Worm (Caenorhabditis elegans) whole organism, L2 larva: ENCODE measurements around the gene F21D5.9.

ENCODE experiments used
- C34F6.9 ChIP-seq: fragments of 150-350 bp; optimal IDR thresholded peaks from 2 replicates; lab custom pipeline; 2014; ENCODE audit warnings: missing biosample characterization, missing genetic modification characterization
- F13H6.1 ChIP-seq: sonication (generic microtip); optimal IDR thresholded peaks from 2 replicates; lab custom pipeline; 2016; ENCODE audit warnings: missing genetic modification characterization, missing compliant biosample characterization
- R02D3.7 ChIP-seq: fragments of 150-350 bp; optimal IDR thresholded peaks from 2 replicates; lab custom pipeline; 2014; ENCODE audit warnings: missing biosample characterization, missing genetic modification characterization
- Y55F3AM.14 ChIP-seq: fragments of 200-800 bp; sonication (Bioruptor generic); optimal IDR thresholded peaks from 2 replicates; lab custom pipeline; 2018; ENCODE audit warnings: mild to moderate bottlenecking, missing genetic modification characterization, missing compliant biosample characterization
- ZK546.5 ChIP-seq: sonication (generic microtip); optimal IDR thresholded peaks from 2 replicates; lab custom pipeline; 2017; ENCODE audit warnings: missing biosample characterization, missing genetic modification characterization
- alr-1 ChIP-seq: fragments of 150-350 bp; optimal IDR thresholded peaks from 2 replicates; lab custom pipeline; 2014; ENCODE audit warnings: missing biosample characterization, missing genetic modification characterization
- aly-2 ChIP-seq: fragments of 150-350 bp; optimal IDR thresholded peaks from 2 replicates; lab custom pipeline; 2014; ENCODE audit warnings: missing biosample characterization, missing genetic modification characterization
- ama-1 ChIP-seq: fragments of 150-350 bp; optimal IDR thresholded peaks from 2 replicates; lab custom pipeline; 2018; ENCODE audit warnings: inconsistent platforms
- blmp-1 ChIP-seq: sonication (generic microtip); optimal IDR thresholded peaks from 2 replicates; lab custom pipeline; 2017; ENCODE audit warnings: missing genetic modification characterization, mild to moderate bottlenecking, missing compliant biosample characterization, antibody characterized with exemption, moderate library complexity; ENCODE audit not compliant: insufficient read depth
- ceh-16 ChIP-seq: fragments of 150-350 bp; optimal IDR thresholded peaks from 2 replicates; lab custom pipeline; 2014; ENCODE audit warnings: missing biosample characterization, missing genetic modification characterization
- ceh-82 ChIP-seq: fragments of 150-350 bp; optimal IDR thresholded peaks from 2 replicates; lab custom pipeline; 2014; ENCODE audit warnings: missing biosample characterization, missing genetic modification characterization
- crh-2 ChIP-seq: sonication (generic microtip); optimal IDR thresholded peaks from 2 replicates; lab custom pipeline; 2017; ENCODE audit warnings: missing biosample characterization, missing genetic modification characterization
- dmd-4 ChIP-seq: sonication (generic microtip); optimal IDR thresholded peaks from 2 replicates; lab custom pipeline; 2017; ENCODE audit warnings: missing biosample characterization, missing genetic modification characterization
- egl-27 ChIP-seq: sonication (generic microtip); optimal IDR thresholded peaks from 3 replicates; lab custom pipeline; 2017; ENCODE audit warnings: missing biosample characterization, missing genetic modification reagents, missing genetic modification characterization
- elt-1 ChIP-seq: fragments of 150-350 bp; optimal IDR thresholded peaks from 2 replicates; lab custom pipeline; 2014; ENCODE audit warnings: missing biosample characterization, missing genetic modification characterization
- elt-3 ChIP-seq: sonication (generic microtip); optimal IDR thresholded peaks from 2 replicates; lab custom pipeline; 2017; ENCODE audit warnings: missing biosample characterization, missing genetic modification characterization
- fos-1 ChIP-seq: fragments of 150-350 bp; optimal IDR thresholded peaks from 2 replicates; lab custom pipeline; 2014; ENCODE audit warnings: missing biosample characterization, missing genetic modification characterization
- gmeb-1 ChIP-seq: fragments of 150-350 bp; optimal IDR thresholded peaks from 2 replicates; lab custom pipeline; 2014; ENCODE audit warnings: missing biosample characterization, missing genetic modification characterization
- lin-11 ChIP-seq: fragments of 150-350 bp; sonication (generic microtip); optimal IDR thresholded peaks from 2 replicates; lab custom pipeline; 2014; ENCODE audit warnings: missing biosample characterization, missing genetic modification characterization, inconsistent platforms, mixed read lengths
- lin-13 ChIP-seq: fragments of 150-350 bp; optimal IDR thresholded peaks from 2 replicates; lab custom pipeline; 2014; ENCODE audit warnings: missing biosample characterization, missing genetic modification reagents, missing genetic modification characterization
- lin-39 ChIP-seq: fragments of 150-350 bp; optimal IDR thresholded peaks from 2 replicates; lab custom pipeline; 2014; ENCODE audit warnings: missing biosample characterization, missing genetic modification reagents, missing genetic modification characterization
- lsy-2 ChIP-seq, 2 experiments: fragments of 150-350 bp in 1 of 2; sonication (generic microtip) in 1 of 2; optimal IDR thresholded peaks; 2 replicates each; lab custom pipeline; 2014 to 2017; ENCODE audit warnings: missing biosample characterization in 2 of 2, missing genetic modification characterization in 2 of 2
- mab-5 ChIP-seq: fragments of 150-350 bp; optimal IDR thresholded peaks from 2 replicates; lab custom pipeline; 2014; ENCODE audit warnings: missing biosample characterization, missing genetic modification characterization
- mbf-1 ChIP-seq: sonication (generic microtip); optimal IDR thresholded peaks from 2 replicates; lab custom pipeline; 2017; ENCODE audit warnings: missing biosample characterization, missing genetic modification characterization
- mdl-1 ChIP-seq, 2 experiments: fragments of 150-350 bp in 1 of 2; sonication (generic microtip) in 1 of 2; optimal IDR thresholded peaks; 2 replicates each; lab custom pipeline; 2017; ENCODE audit warnings: missing biosample characterization in 2 of 2, missing genetic modification characterization in 2 of 2
- nhr-10 ChIP-seq: sonication (generic microtip); optimal IDR thresholded peaks from 2 replicates; lab custom pipeline; 2017; ENCODE audit warnings: missing biosample characterization, missing genetic modification characterization
- nhr-11 ChIP-seq: fragments of 150-350 bp; optimal IDR thresholded peaks from 2 replicates; lab custom pipeline; 2014; ENCODE audit warnings: missing biosample characterization, missing genetic modification characterization
- nhr-12 ChIP-seq: fragments of 150-350 bp; optimal IDR thresholded peaks from 2 replicates; lab custom pipeline; 2014; ENCODE audit warnings: missing biosample characterization, missing genetic modification characterization
- nhr-129 ChIP-seq: fragments of 150-350 bp; optimal IDR thresholded peaks from 2 replicates; lab custom pipeline; 2014; ENCODE audit warnings: missing biosample characterization, missing genetic modification characterization
- nhr-21 ChIP-seq: fragments of 150-350 bp; optimal IDR thresholded peaks from 2 replicates; lab custom pipeline; 2014; ENCODE audit warnings: missing biosample characterization, missing genetic modification characterization
- nhr-23 ChIP-seq: fragments of 150-350 bp; optimal IDR thresholded peaks from 2 replicates; lab custom pipeline; 2014; ENCODE audit warnings: missing biosample characterization, missing genetic modification reagents, missing genetic modification characterization
- nhr-237 ChIP-seq: fragments of 150-350 bp; optimal IDR thresholded peaks from 2 replicates; lab custom pipeline; 2014; ENCODE audit warnings: missing biosample characterization, missing genetic modification characterization
- nhr-25 ChIP-seq: fragments of 150-350 bp; sonication (generic microtip); optimal IDR thresholded peaks from 3 replicates; lab custom pipeline; 2014; ENCODE audit warnings: missing biosample characterization, missing genetic modification characterization
- nhr-6 ChIP-seq: fragments of 150-350 bp; optimal IDR thresholded peaks from 2 replicates; lab custom pipeline; 2014; ENCODE audit warnings: missing biosample characterization, missing genetic modification characterization
- nhr-77 ChIP-seq: fragments of 150-350 bp; optimal IDR thresholded peaks from 2 replicates; lab custom pipeline; 2014; ENCODE audit warnings: missing biosample characterization, missing genetic modification characterization
- peb-1 ChIP-seq: fragments of 150-350 bp; optimal IDR thresholded peaks from 2 replicates; lab custom pipeline; 2014; ENCODE audit warnings: missing biosample characterization, missing genetic modification characterization
- sem-4 ChIP-seq: fragments of 150-350 bp; optimal IDR thresholded peaks from 2 replicates; lab custom pipeline; 2014; ENCODE audit warnings: missing biosample characterization, missing genetic modification reagents, missing genetic modification characterization
- skn-1 ChIP-seq: sonication (generic microtip); optimal IDR thresholded peaks from 2 replicates; lab custom pipeline; 2017; ENCODE audit warnings: missing biosample characterization, missing genetic modification characterization
- sma-3 ChIP-seq: sonication (generic microtip); optimal IDR thresholded peaks from 2 replicates; lab custom pipeline; 2016; ENCODE audit warnings: missing genetic modification reagents, missing genetic modification characterization, missing compliant biosample characterization
- sma-9 ChIP-seq, 2 experiments: fragments of 150-350 bp in 1 of 2; sonication (generic microtip) in 1 of 2; optimal IDR thresholded peaks; 2 replicates each; lab custom pipeline; 2014 to 2016; ENCODE audit warnings: missing genetic modification characterization in 2 of 2, mild to moderate bottlenecking in 1 of 2, missing biosample characterization in 1 of 2, missing compliant biosample characterization in 1 of 2, missing genetic modification reagents in 1 of 2, moderate library complexity in 1 of 2
- snpc-4 ChIP-seq: fragments of 150-350 bp; optimal IDR thresholded peaks from 2 replicates; lab custom pipeline; 2014; ENCODE audit warnings: missing biosample characterization, missing genetic modification characterization
- unc-39 ChIP-seq: fragments of 150-350 bp; optimal IDR thresholded peaks from 2 replicates; lab custom pipeline; 2014; ENCODE audit warnings: missing biosample characterization, missing genetic modification characterization
- unc-55 ChIP-seq: fragments of 150-350 bp; sonication (generic microtip); optimal IDR thresholded peaks from 3 replicates; lab custom pipeline; 2014; ENCODE audit warnings: missing biosample characterization, missing genetic modification reagents, missing genetic modification characterization
- unc-62 ChIP-seq: fragments of 150-350 bp; optimal IDR thresholded peaks from 2 replicates; lab custom pipeline; 2014; ENCODE audit warnings: missing biosample characterization, missing genetic modification reagents, missing genetic modification characterization
- zag-1 ChIP-seq: fragments of 150-350 bp; optimal IDR thresholded peaks from 2 replicates; lab custom pipeline; 2014; ENCODE audit warnings: missing biosample characterization, missing genetic modification characterization
- ztf-1 ChIP-seq: fragments of 200-800 bp; sonication (Bioruptor generic); conservative IDR thresholded peaks from 2 replicates; pipeline ENCODE4 v1.3.6; 2022; ENCODE audit warnings: missing genetic modification characterization, missing compliant biosample characterization
- ztf-11 ChIP-seq: sonication (generic microtip); optimal IDR thresholded peaks from 2 replicates; lab custom pipeline; 2017; ENCODE audit warnings: missing biosample characterization, missing genetic modification characterization
- ztf-4 ChIP-seq: fragments of 150-350 bp; optimal IDR thresholded peaks from 2 replicates; lab custom pipeline; 2014; ENCODE audit warnings: missing biosample characterization, missing genetic modification characterization

The F21D5.9 gene

DNA sequence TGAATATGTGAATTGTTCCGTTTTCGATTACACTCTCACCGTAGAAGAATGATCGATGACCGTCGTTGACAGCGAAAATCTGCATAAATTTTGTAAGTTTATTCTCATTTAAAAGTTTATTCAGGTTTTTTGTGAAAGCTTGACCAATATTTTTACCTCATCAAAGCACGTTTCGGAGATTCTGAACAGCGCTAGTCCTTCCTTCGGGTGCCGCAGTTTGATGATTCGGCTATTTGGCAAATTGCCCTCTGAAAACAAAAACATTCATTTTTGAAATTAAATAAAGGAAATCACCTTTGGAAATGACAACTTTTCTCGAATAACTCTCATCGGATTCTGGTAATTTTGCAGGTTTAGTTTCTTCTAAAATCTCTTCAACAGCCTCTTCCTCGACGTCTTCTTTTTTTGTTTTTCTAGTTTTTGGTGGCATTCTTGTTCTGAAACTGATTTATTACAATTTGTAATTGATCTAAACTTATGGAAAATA is 17.2 kb downstream of the F21D5.9 start, which contains the start of gene F21D5.6:
TSS of gene F21D5.6 (minus strand) at position 437 of the 487 bp plus-strand sequence.
- TF ChIP-seq ztf-11 (tag; lab: Kevin White, UChicago) (no peak), zag-1 (tag; lab: Kevin White, UChicago) (no peak), R02D3.7 (tag; lab: Kevin White, UChicago) (no peak), crh-2 (no peak), peb-1 (tag; lab: Kevin White, UChicago) (no peak), sma-9 (GFP tag; optimal IDR thresholded peaks at IDR 0.05; lab: Kevin White, UChicago) (no peak), sma-9 (tag; optimal IDR thresholded peaks at IDR 0.05; lab: Kevin White, UChicago) (no peak)

- no peak for TF ChIP-seq unc-39 (tag; lab: Kevin White, UChicago)
- TF ChIP-seq nhr-129 (tag; lab: Kevin White, UChicago): peak; percentile 46
- TF ChIP-seq nhr-6 (tag; lab: Kevin White, UChicago): peak; percentile 35
- peak; percentile 31 for TF ChIP-seq snpc-4 (tag; lab: Kevin White, UChicago)
- peak; percentile 85 for TF ChIP-seq unc-55 (GFP tag; lab: Kevin White, UChicago)
- peak; percentile 68 to 89 for TF ChIP-seq lsy-2 (tag; optimal IDR thresholded peaks at IDR 0.05; lab: Kevin White, UChicago)
- no peak for TF ChIP-seq elt-3 (tag; lab: Kevin White, UChicago)
- TF ChIP-seq nhr-77 (tag; lab: Kevin White, UChicago): no peak
- no peak for TF ChIP-seq ceh-16
- TF ChIP-seq ceh-82 (tag; lab: Kevin White, UChicago): no peak
- no peak for TF ChIP-seq ztf-1 (GFP tag; lab: Robert Waterston, UW)
- TF ChIP-seq unc-62 (GFP tag; lab: Kevin White, UChicago): no peak
- TF ChIP-seq peb-1 (tag; lab: Kevin White, UChicago): no peak
- TF ChIP-seq nhr-21 (tag; lab: Kevin White, UChicago): peak; percentile 70
- TF ChIP-seq ama-1 (lab: Kevin White, UChicago): no peak
- no peak for TF ChIP-seq nhr-23
- no peak for TF ChIP-seq nhr-11 (tag; lab: Kevin White, UChicago)
- TF ChIP-seq sem-4 (tag; lab: Kevin White, UChicago): peak; percentile 37
- TF ChIP-seq R02D3.7 (tag; lab: Kevin White, UChicago): no peak
- TF ChIP-seq blmp-1 (tag; lab: Kevin White, UChicago): peak; percentile 43
- TF ChIP-seq dmd-4 (tag; lab: Kevin White, UChicago): peak; percentile 26
- TF ChIP-seq gmeb-1 (tag; lab: Kevin White, UChicago): peak; percentile 89
- TF ChIP-seq aly-2 (tag; lab: Kevin White, UChicago): no peak
- TF ChIP-seq lin-13 (GFP tag; lab: Kevin White, UChicago): peak; percentile 67
- TF ChIP-seq nhr-10: no peak
- peak; percentile 84 for TF ChIP-seq sma-9 (GFP tag; optimal IDR thresholded peaks at IDR 0.05; lab: Kevin White, UChicago)
- no peak for TF ChIP-seq sma-9 (tag; optimal IDR thresholded peaks at IDR 0.05; lab: Kevin White, UChicago)
- TF ChIP-seq nhr-25: no peak
- TF ChIP-seq nhr-12 (tag; lab: Kevin White, UChicago): no peak
- no peak for TF ChIP-seq Y55F3AM.14
- peak; percentile 31 for TF ChIP-seq mab-5 (tag; lab: Kevin White, UChicago)
- TF ChIP-seq egl-27 (tag; lab: Kevin White, UChicago): peak; percentile 11
- no peak for TF ChIP-seq elt-1
- TF ChIP-seq mbf-1: no peak
- TF ChIP-seq ztf-4 (tag; lab: Kevin White, UChicago): peak; percentile 52
- peak; percentile 55 for TF ChIP-seq lin-11 (tag; lab: Kevin White, UChicago)
- TF ChIP-seq fos-1: peak; percentile 55
- TF ChIP-seq zag-1 (tag; lab: Kevin White, UChicago): no peak
- peak; percentile 41 for TF ChIP-seq skn-1
- no peak for TF ChIP-seq F13H6.1 (tag; lab: Kevin White, UChicago)
- TF ChIP-seq nhr-237 (tag; lab: Kevin White, UChicago): no peak
- TF ChIP-seq sma-3 (GFP tag; lab: Kevin White, UChicago): no peak
- TF ChIP-seq C34F6.9 (tag; lab: Kevin White, UChicago): peak; percentile 89
- peak; percentile 3 for TF ChIP-seq ZK546.5 (tag; lab: Kevin White, UChicago)
- no peak for TF ChIP-seq alr-1 (tag; lab: Kevin White, UChicago)
- TF ChIP-seq crh-2: peak; percentile 91
- no peak for TF ChIP-seq ztf-11 (tag; lab: Kevin White, UChicago)
- no peak for TF ChIP-seq lin-39 (tag; lab: Kevin White, UChicago)
- peak in 1 of 2 experiments; percentile 31 for TF ChIP-seq mdl-1 (tag; optimal IDR thresholded peaks at IDR 0.05; lab: Kevin White, UChicago)
Measured at ce11 chrIV:8743654-8744332, 20.0 kb downstream of the F21D5.9 start, which contains the start of gene F21D5.7. Gene F21D5.7, minus strand, starts transcription at chrIV:8743704.
